Worm (Caenorhabditis elegans): ENCODE results near the gene C06E8.5.

DNA sequence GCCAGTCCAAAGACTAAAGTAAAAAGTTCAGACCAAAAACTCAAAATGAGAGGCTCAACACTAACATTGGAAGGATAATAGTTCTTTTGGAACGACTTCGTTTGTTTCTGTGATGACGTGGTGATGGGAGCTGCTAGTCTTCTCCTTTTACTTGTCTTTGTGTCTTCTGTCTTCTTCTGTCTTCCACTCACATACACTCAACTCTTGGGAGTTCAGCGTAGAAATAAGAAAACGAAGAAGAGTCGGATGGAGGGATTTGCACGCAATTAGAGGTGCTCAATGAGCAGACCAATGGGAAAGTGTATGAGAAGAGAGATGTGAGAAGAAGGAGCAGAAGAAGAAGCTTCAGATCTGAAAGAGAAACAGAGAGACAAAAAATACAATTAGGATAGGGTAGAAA is 6.8 kb upstream of the C06E8.5 start:
- TF ChIP-seq lin-13 (GFP tag; optimal IDR thresholded peaks at IDR 0.05) (no peak), jun-1 (tag; optimal IDR thresholded peaks at IDR 0.05) (no peak), nhr-47 (tag; optimal IDR thresholded peaks at IDR 0.05) (no peak), nhr-90 (tag; optimal IDR thresholded peaks at IDR 0.05; ENCODE audit: poor library complexity) (no peak), nhr-11 (tag; optimal IDR thresholded peaks at IDR 0.05) (no peak), unc-98 (GFP tag; IDR thresholded peaks at IDR 0.05) (no peak), ces-1 (GFP tag; optimal IDR thresholded peaks at IDR 0.05) (no peak), swsn-7 (tag; optimal IDR thresholded peaks at IDR 0.05) (no peak), unc-62 (GFP tag; optimal IDR thresholded peaks at IDR 0.05) (no peak)
